Fruit fly (Drosophila melanogaster) whole organism, pupa: ENCODE measurements around the gene CG1943.

Experiments used
- CG10348 ChIP-seq: fragments of 200-800 bp; sonication (Bioruptor generic); IDR thresholded peaks from 2 replicates; pipeline ENCODE4 v1.3.6; 2022; ENCODE audit warnings: missing biosample characterization, missing genetic modification characterization
- CG12605 ChIP-seq: fragments of 200-800 bp; sonication (Bioruptor generic); IDR thresholded peaks from 2 replicates; pipeline ENCODE4 v1.3.6; 2022; ENCODE audit warnings: missing biosample characterization, missing genetic modification characterization
- CG13204 ChIP-seq: fragments of 200-800 bp; sonication (Bioruptor generic); optimal IDR thresholded peaks from 2 replicates; lab custom pipeline; 2018; ENCODE audit warnings: missing biosample characterization, mild to moderate bottlenecking, missing genetic modification characterization, moderate library complexity
- CG14655 ChIP-seq: fragments of 200-800 bp; sonication (Bioruptor generic); optimal IDR thresholded peaks from 3 replicates; lab custom pipeline; 2017; ENCODE audit warnings: mild to moderate bottlenecking, missing biosample characterization, missing genetic modification reagents, missing genetic modification characterization
- CG15710 ChIP-seq: fragments of 200-800 bp; sonication (Bioruptor generic); optimal IDR thresholded peaks from 2 replicates; lab custom pipeline; 2018; ENCODE audit warnings: missing biosample characterization, mild to moderate bottlenecking, missing genetic modification characterization, moderate library complexity
- CG17806 ChIP-seq: fragments of 200-800 bp; sonication (Bioruptor generic); optimal IDR thresholded peaks from 2 replicates; lab custom pipeline; 2018; ENCODE audit warnings: missing biosample characterization, mild to moderate bottlenecking, missing genetic modification characterization, moderate library complexity
- CG32121 ChIP-seq: fragments of 200-800 bp; sonication (Bioruptor generic); IDR thresholded peaks from 2 replicates; pipeline ENCODE4 v1.3.6; 2022; ENCODE audit warnings: missing biosample characterization, missing genetic modification characterization
- CG34367 ChIP-seq: fragments of 200-800 bp; sonication (Bioruptor generic); optimal IDR thresholded peaks from 2 replicates; lab custom pipeline; 2018; ENCODE audit warnings: missing biosample characterization, mild to moderate bottlenecking, missing genetic modification characterization
- CG4496 ChIP-seq: fragments of 200-800 bp; sonication (Bioruptor generic); IDR thresholded peaks from 3 replicates; pipeline ENCODE4 v1.3.6; 2022; ENCODE audit warnings: missing biosample characterization, missing genetic modification characterization
- CG8159 ChIP-seq: fragments of 200-800 bp; sonication (Bioruptor generic); optimal IDR thresholded peaks from 3 replicates; lab custom pipeline; 2018; ENCODE audit warnings: missing biosample characterization, mild to moderate bottlenecking, missing genetic modification characterization, moderate library complexity
- CG8301 ChIP-seq: fragments of 200-800 bp; sonication (Bioruptor generic); optimal IDR thresholded peaks from 2 replicates; lab custom pipeline; 2018; ENCODE audit warnings: missing biosample characterization, mild to moderate bottlenecking, missing genetic modification characterization
- CG9948 ChIP-seq: fragments of 200-800 bp; sonication (Bioruptor generic); optimal IDR thresholded peaks from 2 replicates; lab custom pipeline; 2018; ENCODE audit warnings: missing biosample characterization, mild to moderate bottlenecking, missing genetic modification characterization, moderate library complexity
- D1 ChIP-seq: fragments of 200-800 bp; sonication (Bioruptor generic); optimal IDR thresholded peaks from 2 replicates; lab custom pipeline; 2018; ENCODE audit warnings: missing biosample characterization, mild to moderate bottlenecking, missing genetic modification characterization, moderate library complexity
- EcR ChIP-seq: fragments of 200-800 bp; sonication (Bioruptor generic); optimal IDR thresholded peaks from 3 replicates; lab custom pipeline; 2019; ENCODE audit warnings: missing biosample characterization, missing genetic modification characterization, mild to moderate bottlenecking, moderate library complexity, missing genetic modification reagents
- Ets98B ChIP-seq: fragments of 200-800 bp; sonication (Bioruptor generic); IDR thresholded peaks from 2 replicates; pipeline ENCODE4 v1.3.6; 2022; ENCODE audit warnings: missing biosample characterization, missing genetic modification characterization
- Pif1A ChIP-seq: fragments of 200-800 bp; sonication (Bioruptor generic); optimal IDR thresholded peaks from 3 replicates; lab custom pipeline; 2016; ENCODE audit warnings: missing biosample characterization, missing genetic modification characterization
- Pif1B ChIP-seq: fragments of 200-800 bp; sonication (Bioruptor generic); optimal IDR thresholded peaks from 3 replicates; lab custom pipeline; 2016; ENCODE audit warnings: missing biosample characterization, missing genetic modification characterization
- Snoo ChIP-seq: fragments of 200-800 bp; sonication (Bioruptor generic); optimal IDR thresholded peaks from 3 replicates; lab custom pipeline; 2017; ENCODE audit warnings: missing biosample characterization, mild to moderate bottlenecking, missing genetic modification characterization, inconsistent platforms
- fd96Ca ChIP-seq: fragments of 200-800 bp; sonication (Bioruptor generic); IDR thresholded peaks from 3 replicates; pipeline ENCODE4 v1.3.6; 2022; ENCODE audit warnings: missing biosample characterization, missing genetic modification characterization
- gl ChIP-seq: fragments of 200-800 bp; sonication (Bioruptor generic); optimal IDR thresholded peaks from 2 replicates; lab custom pipeline; 2018; ENCODE audit warnings: missing biosample characterization, mild to moderate bottlenecking, missing genetic modification characterization
- rn ChIP-seq: fragments of 200-800 bp; sonication (Bioruptor generic); IDR thresholded peaks from 2 replicates; pipeline ENCODE4 v1.3.6; 2022; ENCODE audit warnings: missing biosample characterization, missing genetic modification characterization

CG1943 gene

dm6 chr3R:7109760-7110303 lies 35.2 kb downstream of the CG1943 start:
- TF ChIP-seq CG4496 (GFP tag; lab: Robert Waterston, UW) (0 out of 3 replicates have a peak, but pooled peaks have one; percentile 48), CG15710 (tag; lab: Kevin White, UChicago) (no peak), CG34367 (tag; lab: Kevin White, UChicago) (no peak), gl (tag; lab: Kevin White, UChicago) (no peak), rn (GFP tag; lab: Robert Waterston, UW) (no peak), Pif1A (GFP tag; lab: Kevin White, UChicago) (no peak), CG32121 (no peak), Ets98B (GFP tag; lab: Robert Waterston, UW) (no peak; the same call in 1 of the 2 replicates), D1 (tag; lab: Kevin White, UChicago) (no peak), CG8301 (tag; lab: Kevin White, UChicago) (peak; percentile 5), CG17806 (tag; lab: Kevin White, UChicago) (no peak), CG14655 (no peak), CG12605 (GFP tag; lab: Robert Waterston, UW) (no peak), CG9948 (no peak), CG13204 (peak; percentile 76), CG8159 (no peak), Snoo (tag; lab: Kevin White, UChicago) (peak; percentile 41), EcR (peak; percentile 82), CG10348 (no peak), fd96Ca (GFP tag; lab: Robert Waterston, UW) (no peak), Pif1B (peak; percentile 23)

DNA sequence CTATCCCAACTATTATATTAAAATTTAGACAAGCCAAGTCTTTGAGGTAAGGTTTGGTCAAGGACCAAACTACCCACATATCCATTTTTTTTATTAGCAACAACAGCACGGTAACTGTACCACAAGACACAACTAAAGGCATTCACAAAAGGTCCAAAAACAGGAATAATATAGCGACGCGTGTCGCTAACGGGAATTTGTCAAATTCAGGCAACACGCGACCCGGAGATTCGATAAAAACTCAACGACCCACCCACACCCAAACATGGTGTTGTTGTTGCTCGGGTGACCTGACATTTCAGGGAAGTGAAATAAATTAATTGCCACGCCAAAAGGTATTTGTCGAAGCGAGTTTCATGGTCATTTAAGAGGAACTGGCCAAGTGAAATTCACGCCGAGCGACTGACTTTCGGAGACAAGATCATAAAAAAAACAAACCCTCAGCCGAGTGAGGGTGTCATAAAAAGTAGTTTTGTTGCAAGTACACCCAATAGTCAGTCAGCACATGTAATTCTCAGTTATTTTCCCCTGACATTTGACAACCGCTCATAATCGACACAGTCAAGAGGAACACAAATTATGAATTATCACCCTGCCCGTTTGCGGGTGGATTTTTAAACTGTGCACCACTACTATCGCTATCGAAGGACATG lies 36.7 kb downstream of the CG1943 start:
- TF ChIP-seq CG9948 = no peak
- no peak for TF ChIP-seq rn (GFP tag; lab: Robert Waterston, UW)

DNA sequence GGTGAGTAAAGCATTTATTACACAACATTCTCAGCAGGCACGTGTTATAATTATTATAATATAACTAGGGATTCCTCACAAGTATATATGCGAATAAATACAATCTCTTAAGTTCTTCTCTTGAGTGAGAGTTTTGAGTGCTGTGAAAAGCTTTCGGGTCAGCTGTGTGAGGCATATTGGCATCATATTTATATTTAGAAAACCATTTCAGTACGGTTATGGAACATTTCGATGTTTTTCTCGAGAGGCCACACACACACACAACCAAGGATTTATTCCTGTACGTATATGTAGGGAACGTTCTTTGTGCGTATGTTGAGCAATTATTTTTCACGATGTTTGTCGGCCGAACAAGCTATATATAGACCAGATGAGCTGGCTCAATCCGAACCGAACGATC lies 38.3 kb downstream of the CG1943 start:
- no peak for TF ChIP-seq CG4496 (GFP tag; lab: Robert Waterston, UW)
- TF ChIP-seq CG34367 (tag; lab: Kevin White, UChicago) = no peak
- TF ChIP-seq CG10348 = no peak
- TF ChIP-seq gl (tag; lab: Kevin White, UChicago) = no peak
- TF ChIP-seq EcR = no peak

DNA sequence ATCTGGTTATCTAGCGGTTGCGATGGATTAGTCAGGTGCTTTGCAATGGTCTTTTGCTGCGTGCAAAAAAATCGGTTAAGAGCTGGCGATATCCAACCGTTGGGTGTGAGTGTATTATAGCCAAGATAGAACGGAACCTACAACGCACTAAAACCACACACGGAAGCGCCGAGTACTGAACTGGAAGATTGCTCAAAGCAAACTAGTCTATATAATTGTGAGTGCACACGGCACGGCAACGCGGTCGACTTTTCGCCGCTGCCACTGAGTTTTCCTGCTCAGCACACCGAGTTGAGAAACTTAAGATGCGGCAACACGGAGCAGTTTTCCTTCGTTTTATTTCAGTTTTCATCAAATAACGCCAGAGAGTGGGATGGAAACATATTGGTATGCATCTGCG lies 41.9 kb downstream of the CG1943 start:
- TF ChIP-seq Ets98B (GFP tag; lab: Robert Waterston, UW) (no peak), fd96Ca (GFP tag; lab: Robert Waterston, UW) (no peak), CG12605 (GFP tag; lab: Robert Waterston, UW) (no peak), CG13204 (no peak), CG8301 (tag; lab: Kevin White, UChicago) (no peak), EcR (no peak), Pif1B (no peak), Pif1A (GFP tag; lab: Kevin White, UChicago) (no peak), CG34367 (tag; lab: Kevin White, UChicago) (no peak), CG4496 (GFP tag; lab: Robert Waterston, UW) (no peak), CG15710 (tag; lab: Kevin White, UChicago) (no peak), Snoo (tag; lab: Kevin White, UChicago) (no peak), CG9948 (no peak), rn (GFP tag; lab: Robert Waterston, UW) (no peak), CG8159 (no peak)

DNA sequence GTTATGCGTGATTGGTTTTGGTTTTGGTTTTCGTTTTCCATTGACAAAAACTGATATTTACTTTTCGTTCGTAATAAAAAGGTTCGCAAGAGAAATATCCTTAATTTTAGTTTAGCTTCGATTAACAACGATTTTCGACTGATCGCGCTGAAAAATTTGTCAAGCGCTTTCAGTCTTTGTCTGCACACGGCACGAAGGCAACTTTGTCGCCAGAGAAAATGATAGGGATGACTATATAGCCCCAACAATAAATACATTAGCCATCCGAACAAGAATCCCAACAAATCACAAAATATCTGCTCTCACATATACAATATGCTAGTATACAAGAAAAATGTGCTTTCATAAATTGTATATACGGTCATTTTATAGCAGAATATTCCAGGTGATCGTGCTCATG lies 42.9 kb downstream of the CG1943 start, which contains the start of gene Mlp84B:
TSS of gene Mlp84B (minus strand) at position 143 of the 400 bp plus-strand sequence.
- no peak for TF ChIP-seq CG32121

- TF ChIP-seq fd96Ca (GFP tag; lab: Robert Waterston, UW) = no peak
- TF ChIP-seq rn (GFP tag; lab: Robert Waterston, UW) = no peak
- 0 out of 3 replicates have a peak, but pooled peaks have one; percentile 6 for TF ChIP-seq CG4496 (GFP tag; lab: Robert Waterston, UW)
- TF ChIP-seq EcR = peak; percentile 94
Observed at dm6 chr3R:7122172-7123072, 47.8 kb downstream of the CG1943 start.

DNA sequence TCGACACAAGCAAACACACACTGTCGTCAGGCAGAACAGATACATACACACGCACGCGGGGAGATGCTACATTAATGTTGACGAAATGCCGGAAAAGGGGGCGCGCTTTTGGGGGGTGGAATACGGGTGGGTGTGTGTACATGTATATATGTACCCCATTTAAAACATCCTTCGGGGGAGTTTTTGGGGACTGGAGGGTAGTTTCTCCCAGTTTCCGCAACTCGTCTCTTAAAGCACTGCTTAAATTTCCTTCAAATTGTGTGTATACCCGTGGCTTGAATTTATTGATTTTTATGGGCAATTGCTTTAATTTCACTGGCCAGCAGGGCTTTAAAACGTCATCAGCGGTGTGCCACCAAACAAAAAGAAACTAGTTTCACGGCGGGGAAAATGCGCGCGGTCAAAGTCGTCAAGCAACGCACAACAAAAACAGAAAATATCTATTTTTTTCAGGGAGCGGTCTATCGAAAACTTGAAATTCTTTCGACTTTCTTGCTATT lies 48.5 kb downstream of the CG1943 start:
- TF ChIP-seq CG15710 (tag; lab: Kevin White, UChicago) = no peak
- no peak for TF ChIP-seq CG8159
- TF ChIP-seq CG32121 = 0 out of 2 replicates have a peak, but pooled peaks have one; percentile 17
